Fruit fly (Drosophila melanogaster) whole organism, prepupa: ENCODE data around the gene CG34015.

Experiments
- CG10631 ChIP-seq: fragments of 200-800 bp; sonication (Bioruptor generic); optimal IDR thresholded peaks from 2 replicates; lab custom pipeline; 2016; ENCODE audit warnings: missing biosample characterization, missing genetic modification characterization
- CG10669 ChIP-seq: fragments of 200-800 bp; sonication (Bioruptor generic); optimal IDR thresholded peaks from 3 replicates; lab custom pipeline; 2018; ENCODE audit warnings: missing biosample characterization, mild to moderate bottlenecking, missing genetic modification characterization, moderate library complexity
- CG11762 ChIP-seq: fragments of 200-800 bp; sonication (Bioruptor generic); optimal IDR thresholded peaks from 3 replicates; lab custom pipeline; 2016; ENCODE audit warnings: missing biosample characterization, missing genetic modification characterization; ENCODE audit not compliant: insufficient read depth
- CG15336 ChIP-seq: fragments of 200-800 bp; sonication (Bioruptor generic); IDR thresholded peaks from 2 replicates; pipeline ENCODE4 v1.3.6; 2022; ENCODE audit warnings: missing biosample characterization, missing genetic modification characterization
- CG1621 ChIP-seq: fragments of 200-800 bp; sonication (Bioruptor generic); optimal IDR thresholded peaks from 3 replicates; lab custom pipeline; 2018; ENCODE audit warnings: missing biosample characterization, mild to moderate bottlenecking, missing genetic modification characterization
- CG31627 ChIP-seq: fragments of 200-800 bp; sonication (Bioruptor generic); optimal IDR thresholded peaks from 3 replicates; lab custom pipeline; 2016; ENCODE audit warnings: missing biosample characterization, missing genetic modification characterization
- CG32006 ChIP-seq: fragments of 200-800 bp; sonication (Bioruptor generic); optimal IDR thresholded peaks from 3 replicates; lab custom pipeline; 2017; ENCODE audit warnings: missing biosample characterization, mild to moderate bottlenecking, missing genetic modification characterization
- CG34406 ChIP-seq: fragments of 200-800 bp; sonication (Bioruptor generic); optimal IDR thresholded peaks from 3 replicates; lab custom pipeline; 2016; ENCODE audit warnings: missing biosample characterization, missing genetic modification characterization
- CG4318 ChIP-seq: fragments of 200-800 bp; sonication (Bioruptor generic); optimal IDR thresholded peaks from 3 replicates; lab custom pipeline; 2017; ENCODE audit warnings: missing biosample characterization, mild to moderate bottlenecking, missing genetic modification characterization
- CG6163 ChIP-seq: fragments of 200-800 bp; sonication (Bioruptor generic); IDR thresholded peaks from 3 replicates; pipeline ENCODE4 v1.3.6; 2022; ENCODE audit warnings: missing biosample characterization, missing genetic modification characterization
- CG6792 ChIP-seq: fragments of 200-800 bp; sonication (Bioruptor generic); optimal IDR thresholded peaks from 3 replicates; lab custom pipeline; 2016; ENCODE audit warnings: missing biosample characterization, missing genetic modification characterization
- CG6808 ChIP-seq: fragments of 200-800 bp; sonication (Bioruptor generic); optimal IDR thresholded peaks from 3 replicates; lab custom pipeline; 2017; ENCODE audit warnings: missing biosample characterization, missing genetic modification characterization, mild to moderate bottlenecking, moderate library complexity, missing genetic modification reagents
- CG6854 ChIP-seq: fragments of 200-800 bp; sonication (Bioruptor generic); optimal IDR thresholded peaks from 2 replicates; lab custom pipeline; 2017; ENCODE audit warnings: missing biosample characterization, mild to moderate bottlenecking, missing genetic modification characterization
- Eip75B ChIP-seq: fragments of 200-800 bp; sonication (Bioruptor generic); optimal IDR thresholded peaks from 3 replicates; lab custom pipeline; 2016; ENCODE audit warnings: missing biosample characterization, missing genetic modification characterization
- Eip78C ChIP-seq: fragments of 200-800 bp; sonication (Bioruptor generic); peaks from one replicate; lab custom pipeline; 2016; ENCODE audit warnings: missing biosample characterization, missing genetic modification characterization
- Eip93F ChIP-seq: fragments of 200-800 bp; sonication (Bioruptor generic); optimal IDR thresholded peaks from 2 replicates; lab custom pipeline; 2016; ENCODE audit warnings: missing biosample characterization, mild to moderate bottlenecking, missing genetic modification characterization
- Ets21C ChIP-seq: fragments of 200-800 bp; sonication (Bioruptor generic); optimal IDR thresholded peaks from 3 replicates; lab custom pipeline; 2016; ENCODE audit warnings: missing biosample characterization, missing genetic modification characterization
- Gug ChIP-seq: fragments of 200-800 bp; sonication (Bioruptor generic); IDR thresholded peaks from 2 replicates; pipeline ENCODE4 v1.3.6; 2022; ENCODE audit warnings: missing biosample characterization, missing genetic modification characterization
- Hr38 ChIP-seq: sonication (Bioruptor generic); optimal IDR thresholded peaks from 2 replicates; lab custom pipeline; 2016; ENCODE audit warnings: missing biosample characterization, missing genetic modification characterization
- Lpt ChIP-seq: fragments of 200-800 bp; sonication (Bioruptor generic); optimal IDR thresholded peaks from 3 replicates; lab custom pipeline; 2016; ENCODE audit warnings: missing biosample characterization, missing genetic modification characterization
- Smox ChIP-seq: fragments of 200-800 bp; sonication (Bioruptor generic); optimal IDR thresholded peaks from 3 replicates; lab custom pipeline; 2016; ENCODE audit warnings: missing biosample characterization, missing genetic modification characterization
- Sox14 ChIP-seq: fragments of 200-800 bp; sonication (Bioruptor generic); optimal IDR thresholded peaks from 3 replicates; lab custom pipeline; 2016; ENCODE audit warnings: missing biosample characterization, missing genetic modification characterization
- Sox15 ChIP-seq: fragments of 200-800 bp; sonication (Bioruptor generic); optimal IDR thresholded peaks from 3 replicates; lab custom pipeline; 2016; ENCODE audit warnings: missing biosample characterization, missing genetic modification characterization
- achi ChIP-seq: fragments of 200-800 bp; sonication (Bioruptor generic); optimal IDR thresholded peaks from 3 replicates; lab custom pipeline; 2016; ENCODE audit warnings: missing biosample characterization, missing genetic modification characterization
- acj6 ChIP-seq: fragments of 200-800 bp; sonication (Bioruptor generic); optimal IDR thresholded peaks from 3 replicates; lab custom pipeline; 2016; ENCODE audit warnings: missing biosample characterization, missing genetic modification characterization
- dac ChIP-seq: fragments of 200-800 bp; sonication (Bioruptor generic); optimal IDR thresholded peaks from 2 replicates; lab custom pipeline; 2017; ENCODE audit warnings: missing biosample characterization, mild to moderate bottlenecking, missing genetic modification characterization
- dsx ChIP-seq: fragments of 200-800 bp; optimal IDR thresholded peaks from 3 replicates; lab custom pipeline; 2019; ENCODE audit warnings: missing biosample characterization, mild to moderate bottlenecking, missing genetic modification characterization, moderate library complexity; ENCODE audit not compliant: poor library complexity, severe bottlenecking
- esn ChIP-seq: fragments of 200-800 bp; sonication (Bioruptor generic); optimal IDR thresholded peaks from 2 replicates; lab custom pipeline; 2016; ENCODE audit warnings: missing biosample characterization, mild to moderate bottlenecking, missing genetic modification characterization, moderate library complexity
- fkh ChIP-seq: fragments of 200-800 bp; sonication (Bioruptor generic); optimal IDR thresholded peaks from 3 replicates; lab custom pipeline; 2017; ENCODE audit warnings: missing biosample characterization, mild to moderate bottlenecking, missing genetic modification characterization, moderate library complexity
- lz ChIP-seq: fragments of 200-800 bp; sonication (Bioruptor generic); optimal IDR thresholded peaks from 3 replicates; lab custom pipeline; 2016; ENCODE audit warnings: missing biosample characterization, missing genetic modification characterization
- salr ChIP-seq, 2 experiments: fragments of 200-800 bp; sonication (Bioruptor generic); optimal IDR thresholded peaks; 3 replicates each; lab custom pipeline; 2016 to 2018; ENCODE audit warnings: missing biosample characterization in 2 of 2, missing genetic modification characterization in 2 of 2, mild to moderate bottlenecking in 1 of 2
- spab ChIP-seq: fragments of 200-800 bp; sonication (Bioruptor generic); optimal IDR thresholded peaks from 2 replicates; lab custom pipeline; 2017; ENCODE audit warnings: missing biosample characterization, mild to moderate bottlenecking, missing genetic modification characterization, missing genetic modification reagents
- ss ChIP-seq, 2 experiments: fragments of 200-800 bp; sonication (Bioruptor generic); optimal IDR thresholded peaks; 2 replicates in 1 of 2; 3 replicates in 1 of 2; lab custom pipeline; 2017 to 2018; ENCODE audit warnings: mild to moderate bottlenecking in 2 of 2, missing biosample characterization in 2 of 2, missing genetic modification characterization in 2 of 2, moderate library complexity in 1 of 2
- svp ChIP-seq: fragments of 200-800 bp; sonication (Bioruptor generic); peaks from one replicate; lab custom pipeline; 2016; ENCODE audit warnings: missing biosample characterization, missing genetic modification characterization

Gene CG34015

DNA sequence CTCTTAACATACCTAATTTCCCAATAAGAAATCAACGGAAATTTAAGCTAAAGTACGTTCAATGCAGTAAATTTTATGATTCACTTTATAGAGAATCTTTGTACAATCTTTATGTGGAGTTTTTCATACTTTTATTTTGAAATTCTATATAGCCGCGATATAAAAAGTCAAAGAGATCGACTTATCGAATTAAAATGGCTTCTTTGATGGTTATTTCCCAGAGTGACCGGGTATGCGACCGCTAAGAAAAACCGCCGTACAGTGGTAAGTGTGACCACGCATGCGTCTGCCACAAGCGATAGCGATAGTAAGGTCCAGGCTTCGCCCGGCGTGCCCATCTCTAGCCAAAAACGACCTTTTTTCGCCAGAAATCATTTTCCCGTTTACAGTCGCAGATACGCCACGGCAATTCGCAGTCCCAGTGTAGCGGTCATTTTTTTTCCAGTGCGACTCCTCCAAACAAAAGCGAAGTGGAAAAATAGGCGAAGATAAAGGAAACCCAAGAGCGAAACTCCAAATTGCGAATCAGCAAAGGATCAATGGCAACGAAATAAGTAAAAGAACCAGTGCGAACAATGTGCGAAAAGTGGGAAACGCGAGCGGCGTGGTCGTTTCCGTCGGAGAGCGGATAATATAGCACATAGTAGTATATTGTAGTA, 25.5 kb downstream of the CG34015 start, which contains the start of gene hang (continued):
- TF ChIP-seq Hr38 (GFP tag; lab: Kevin White, UChicago): no peak
- TF ChIP-seq fkh (GFP tag; lab: Kevin White, UChicago): no peak
- no peak for TF ChIP-seq CG6792 (GFP tag; lab: Kevin White, UChicago)
- TF ChIP-seq CG31627 (GFP tag; lab: Kevin White, UChicago): peak; percentile 18
- TF ChIP-seq Lpt (GFP tag; lab: Kevin White, UChicago): no peak
- peak; percentile 76 for TF ChIP-seq svp
- no peak for TF ChIP-seq Eip93F (GFP tag; lab: Kevin White, UChicago)
- peak; percentile 4 for TF ChIP-seq CG10669 (GFP tag; lab: Kevin White, UChicago)
- no peak for TF ChIP-seq CG4318 (GFP tag; lab: Kevin White, UChicago)
- peak; percentile 54 for TF ChIP-seq dsx (GFP tag; lab: Kevin White, UChicago)
- TF ChIP-seq Smox: peak; percentile 5
- TF ChIP-seq esn (GFP tag; lab: Kevin White, UChicago): peak; percentile 61
- TF ChIP-seq Eip75B (GFP tag; lab: Kevin White, UChicago): peak; percentile 27
- 0 out of 2 replicates have a peak, but pooled peaks have one; percentile 18 for TF ChIP-seq CG15336
- TF ChIP-seq ss (GFP tag; optimal IDR thresholded peaks at IDR 0.05; lab: Kevin White, UChicago): peak; percentile 60 to 62
- TF ChIP-seq CG32006 (GFP tag; lab: Kevin White, UChicago): no peak
- no peak for TF ChIP-seq salr (GFP tag; optimal IDR thresholded peaks at IDR 0.05; lab: Kevin White, UChicago)
- TF ChIP-seq CG34406 (GFP tag; lab: Kevin White, UChicago): no peak
- peak; percentile 89 for TF ChIP-seq CG1621 (tag; lab: Kevin White, UChicago)
- TF ChIP-seq Ets21C (GFP tag; lab: Kevin White, UChicago): no peak
- TF ChIP-seq dac: no peak
- TF ChIP-seq achi (GFP tag; lab: Kevin White, UChicago): no peak
- peak; percentile 29 for TF ChIP-seq CG6808 (GFP tag; lab: Kevin White, UChicago)
- TF ChIP-seq CG6854 (GFP tag; lab: Kevin White, UChicago): peak; percentile 64

DNA sequence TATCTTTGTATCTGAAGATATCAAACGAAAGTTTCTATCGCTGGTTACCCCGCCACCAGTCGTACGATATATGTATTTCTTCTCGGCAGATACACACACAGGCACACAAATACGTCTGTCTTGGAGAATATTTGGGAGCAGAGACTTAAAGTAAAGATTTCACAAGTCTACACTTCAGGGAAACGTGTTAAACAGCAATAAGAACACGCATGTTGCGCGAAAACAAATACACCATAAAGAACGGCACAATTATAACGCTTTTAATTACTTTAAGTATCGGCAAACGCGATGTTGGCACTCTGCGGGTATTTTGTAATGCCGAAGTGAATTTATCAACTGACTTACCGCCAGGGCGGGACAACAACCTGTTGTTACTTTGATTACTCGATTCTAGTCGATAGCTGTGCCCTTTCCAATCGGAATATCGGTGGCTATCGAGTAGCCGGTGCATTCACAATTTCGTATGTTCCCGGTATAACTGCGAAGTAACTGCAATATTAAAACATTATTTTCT, 26.1 kb downstream of the CG34015 start, which contains the start of gene AnxB11:
AnxB11 (minus strand) TSS at position 367 of the 514 bp plus-strand sequence.
- TF ChIP-seq CG10631 (no peak), Sox14 (GFP tag; lab: Kevin White, UChicago) (no peak), CG6163 (GFP tag; lab: Robert Waterston, UW) (no peak), CG11762 (GFP tag; lab: Kevin White, UChicago) (no peak), ss (GFP tag; optimal IDR thresholded peaks at IDR 0.05; lab: Kevin White, UChicago) (peak in 1 of 2 experiments; percentile 9), CG6792 (GFP tag; lab: Kevin White, UChicago) (no peak), dsx (GFP tag; lab: Kevin White, UChicago) (peak; percentile 23), Eip78C (GFP tag; lab: Kevin White, UChicago) (peak; percentile 64), CG4318 (GFP tag; lab: Kevin White, UChicago) (no peak), CG6854 (GFP tag; lab: Kevin White, UChicago) (no peak), acj6 (GFP tag; lab: Kevin White, UChicago) (no peak), Gug (GFP tag; lab: Robert Waterston, UW) (no peak), Sox15 (GFP tag; lab: Kevin White, UChicago) (no peak), achi (GFP tag; lab: Kevin White, UChicago) (peak; percentile 9)

DNA sequence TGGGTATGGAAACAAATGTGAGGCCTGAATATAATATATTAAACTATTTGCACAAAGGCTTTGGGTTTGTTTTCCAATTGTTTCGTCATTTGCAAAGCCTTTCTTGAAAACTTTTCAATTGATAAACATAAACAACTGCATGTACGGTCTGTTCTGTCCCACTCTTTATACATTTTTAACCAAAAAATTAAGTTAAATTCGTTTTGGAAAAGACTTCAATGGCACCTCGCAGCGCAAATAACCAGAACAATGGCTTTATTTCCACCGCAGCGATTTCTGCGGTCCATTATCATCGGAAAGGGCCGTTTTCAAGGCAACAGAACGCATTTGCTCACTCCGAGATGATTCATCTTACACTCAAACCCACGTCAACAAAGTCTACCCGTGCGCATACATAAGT, 27.2 kb downstream of the CG34015 start:
- TF ChIP-seq Eip78C (GFP tag; lab: Kevin White, UChicago) (peak; percentile 12), svp (peak; percentile 30), lz (GFP tag; lab: Kevin White, UChicago) (no peak), CG11762 (GFP tag; lab: Kevin White, UChicago) (no peak), spab (no peak), Sox14 (GFP tag; lab: Kevin White, UChicago) (peak; percentile 18)
- TF ChIP-seq, all 60 proteins: peak for 3
